Worm (Caenorhabditis elegans) whole organism, L1 larva: ENCODE data around the gene lgc-12.
A peak's percentile ranks its signal among the peaks of the same experiment; 100 is the strongest.

Source experiments
- C34B4.2 ChIP-seq: sonication (generic microtip); optimal IDR thresholded peaks from 2 replicates; lab custom pipeline; 2017; ENCODE audit warnings: mild to moderate bottlenecking, missing genetic modification characterization, missing compliant biosample characterization
- Y116A8C.19 ChIP-seq: sonication (generic microtip); optimal IDR thresholded peaks from 2 replicates; lab custom pipeline; 2016; ENCODE audit warnings: missing compliant biosample characterization, missing genetic modification characterization, borderline replicate concordance
- ama-1 ChIP-seq: fragments of 150-350 bp; optimal IDR thresholded peaks from 2 replicates; lab custom pipeline; 2014
- blmp-1 ChIP-seq: fragments of 150-350 bp; optimal IDR thresholded peaks from 2 replicates; lab custom pipeline; 2014; ENCODE audit warnings: missing biosample characterization, missing genetic modification characterization
- ceh-8 ChIP-seq: fragments of 200-800 bp; sonication (Bioruptor generic); optimal IDR thresholded peaks from 2 replicates; lab custom pipeline; 2018; ENCODE audit warnings: mild to moderate bottlenecking, missing genetic modification characterization, moderate library complexity, missing compliant biosample characterization
- ceh-88 ChIP-seq: fragments of 200-800 bp; sonication (Bioruptor generic); IDR thresholded peaks from 2 replicates; pipeline ENCODE4 v1.3.6; 2022; ENCODE audit warnings: missing genetic modification characterization, missing compliant biosample characterization
- egl-13 ChIP-seq: sonication (generic microtip); optimal IDR thresholded peaks from 2 replicates; lab custom pipeline; 2016; ENCODE audit warnings: missing genotype, missing genetic modification reagents, missing genetic modification characterization, missing compliant biosample characterization
- elt-3 ChIP-seq, 6 experiments: fragments of 150-350 bp in 1 of 6; sonication (generic microtip); optimal IDR thresholded peaks; 2 replicates each; lab custom pipeline; 2017 to 2018; ENCODE audit warnings: missing biosample characterization in 6 of 6, missing genetic modification characterization in 6 of 6, inconsistent platforms in 1 of 6
- ets-5 ChIP-seq: fragments of 200-800 bp; sonication (Bioruptor generic); IDR thresholded peaks from 2 replicates; pipeline ENCODE4 v1.3.6; 2022; ENCODE audit warnings: missing genetic modification characterization, missing compliant biosample characterization
- fkh-10 ChIP-seq: sonication (generic microtip); optimal IDR thresholded peaks from 2 replicates; lab custom pipeline; 2017; ENCODE audit warnings: missing biosample characterization, missing genetic modification reagents, missing genetic modification characterization
- grh-1 ChIP-seq: fragments of 200-800 bp; sonication (Bioruptor generic); IDR thresholded peaks from 2 replicates; pipeline ENCODE4 v1.3.6; 2022; ENCODE audit warnings: missing genetic modification reagents, missing genetic modification characterization, missing compliant biosample characterization
- hlh-17 ChIP-seq: fragments of 200-800 bp; sonication (Bioruptor generic); optimal IDR thresholded peaks from 2 replicates; lab custom pipeline; 2018; ENCODE audit warnings: missing genetic modification characterization, mild to moderate bottlenecking, missing compliant biosample characterization, moderate library complexity, borderline replicate concordance
- irx-1 ChIP-seq: sonication (generic microtip); optimal IDR thresholded peaks from 2 replicates; lab custom pipeline; 2016; ENCODE audit warnings: missing genetic modification characterization, missing compliant biosample characterization
- lin-13 ChIP-seq: fragments of 150-350 bp; optimal IDR thresholded peaks from 2 replicates; lab custom pipeline; 2014; ENCODE audit warnings: missing biosample characterization, missing genetic modification reagents, missing genetic modification characterization
- lin-14 ChIP-seq: fragments of 200-800 bp; sonication (Bioruptor generic); optimal IDR thresholded peaks from 2 replicates; lab custom pipeline; 2018; ENCODE audit warnings: mild to moderate bottlenecking, missing genetic modification characterization, moderate library complexity, missing compliant biosample characterization
- lin-15B ChIP-seq: fragments of 150-350 bp; sonication (generic microtip); optimal IDR thresholded peaks from 3 replicates; lab custom pipeline; 2014; ENCODE audit warnings: missing biosample characterization, missing genetic modification characterization
- lin-35 ChIP-seq, 2 experiments: fragments of 150-350 bp; optimal IDR thresholded peaks; 2 replicates each; lab custom pipeline; 2014; ENCODE audit warnings: missing biosample characterization in 2 of 2, missing genetic modification characterization in 2 of 2, missing genetic modification reagents in 2 of 2
- lsy-2 ChIP-seq, 2 experiments: fragments of 150-350 bp; optimal IDR thresholded peaks; 2 replicates each; lab custom pipeline; 2014; ENCODE audit warnings: missing biosample characterization in 2 of 2, missing genetic modification characterization in 2 of 2
- mab-9 ChIP-seq: fragments of 200-800 bp; sonication (Bioruptor generic); IDR thresholded peaks from 2 replicates; pipeline ENCODE4 v1.3.6; 2022; ENCODE audit warnings: missing genetic modification reagents, missing genetic modification characterization, missing compliant biosample characterization
- mdl-1 ChIP-seq, 2 experiments: fragments of 150-350 bp; optimal IDR thresholded peaks; 2 replicates each; lab custom pipeline; 2014 to 2017; ENCODE audit warnings: missing biosample characterization in 2 of 2, missing genetic modification characterization in 2 of 2, inconsistent platforms in 1 of 2
- mef-2 ChIP-seq: fragments of 150-350 bp; optimal IDR thresholded peaks from 2 replicates; lab custom pipeline; 2014; ENCODE audit warnings: missing biosample characterization, missing genetic modification characterization
- nhr-12 ChIP-seq: sonication (generic microtip); optimal IDR thresholded peaks from 2 replicates; lab custom pipeline; 2017; ENCODE audit warnings: missing biosample characterization, missing genetic modification characterization
- nhr-19 ChIP-seq: fragments of 200-800 bp; sonication (Bioruptor generic); conservative IDR thresholded peaks from 2 replicates; pipeline ENCODE4 v1.3.6; 2022; ENCODE audit warnings: missing genetic modification characterization, missing compliant biosample characterization
- nhr-20 ChIP-seq: sonication (generic microtip); optimal IDR thresholded peaks from 2 replicates; lab custom pipeline; 2016; ENCODE audit warnings: mild to moderate bottlenecking, missing genetic modification characterization, missing compliant biosample characterization
- nhr-71 ChIP-seq: sonication (generic microtip); optimal IDR thresholded peaks from 2 replicates; lab custom pipeline; 2016; ENCODE audit warnings: mild to moderate bottlenecking, missing genetic modification characterization, moderate library complexity, missing compliant biosample characterization
- nhr-76 ChIP-seq: sonication (generic microtip); optimal IDR thresholded peaks from 2 replicates; lab custom pipeline; 2017; ENCODE audit warnings: missing biosample characterization, missing genetic modification characterization
- nhr-77 ChIP-seq: fragments of 150-350 bp; optimal IDR thresholded peaks from 2 replicates; lab custom pipeline; 2014; ENCODE audit warnings: missing biosample characterization, missing genetic modification characterization
- nhr-85 ChIP-seq: sonication (generic microtip); peaks from one replicate; lab custom pipeline; 2016; ENCODE audit warnings: missing genetic modification characterization, inconsistent platforms, missing compliant biosample characterization
- nhr-90 ChIP-seq: sonication (generic microtip); optimal IDR thresholded peaks from 2 replicates; lab custom pipeline; 2016; ENCODE audit warnings: mild to moderate bottlenecking, missing genetic modification characterization, missing compliant biosample characterization; ENCODE audit not compliant: poor library complexity
- rnt-1 ChIP-seq: sonication (generic microtip); optimal IDR thresholded peaks from 2 replicates; lab custom pipeline; 2016; ENCODE audit warnings: mild to moderate bottlenecking, missing genetic modification characterization, moderate library complexity, missing compliant biosample characterization
- snpc-4 ChIP-seq: fragments of 150-350 bp; optimal IDR thresholded peaks from 2 replicates; lab custom pipeline; 2014; ENCODE audit warnings: missing biosample characterization, missing genetic modification characterization
- snu-23 ChIP-seq: sonication (generic microtip); optimal IDR thresholded peaks from 2 replicates; lab custom pipeline; 2016; ENCODE audit warnings: missing genetic modification characterization, missing compliant biosample characterization
- sup-37 ChIP-seq: fragments of 200-800 bp; sonication (Bioruptor generic); optimal IDR thresholded peaks from 2 replicates; lab custom pipeline; 2018; ENCODE audit warnings: mild to moderate bottlenecking, missing genetic modification characterization, missing compliant biosample characterization
- swsn-7 ChIP-seq: sonication (generic microtip); optimal IDR thresholded peaks from 2 replicates; lab custom pipeline; 2016; ENCODE audit warnings: missing genetic modification characterization, missing compliant biosample characterization
- tbx-2 ChIP-seq: sonication (generic microtip); optimal IDR thresholded peaks from 2 replicates; lab custom pipeline; 2016; ENCODE audit warnings: missing genetic modification characterization, missing compliant biosample characterization
- unc-30 ChIP-seq: sonication (generic microtip); optimal IDR thresholded peaks from 2 replicates; lab custom pipeline; 2017; ENCODE audit warnings: missing biosample characterization, missing genetic modification characterization
- unc-98 ChIP-seq: fragments of 200-800 bp; sonication (Bioruptor generic); IDR thresholded peaks from 2 replicates; pipeline ENCODE4 v1.3.6; 2022; ENCODE audit warnings: missing genetic modification characterization, missing compliant biosample characterization
- ztf-11 ChIP-seq, 2 experiments: sonication (generic microtip); optimal IDR thresholded peaks; 2 replicates each; lab custom pipeline; 2016 to 2017; ENCODE audit warnings: missing genetic modification characterization in 2 of 2, missing biosample characterization in 1 of 2, missing compliant biosample characterization in 1 of 2

Gene lgc-12

ce11 chrIII:7554697-7555145, 7.3 kb upstream of the lgc-12 start:
- TF ChIP-seq tbx-2 (tag; lab: Kevin White, UChicago) (peak; percentile 22), lsy-2 (tag; optimal IDR thresholded peaks at IDR 0.05; lab: Kevin White, UChicago) (peak; percentile 63 to 69), nhr-71 (tag; lab: Kevin White, UChicago) (peak; percentile 56), irx-1 (tag; lab: Kevin White, UChicago) (peak; percentile 53), nhr-19 (GFP tag; lab: Robert Waterston, UW) (peak; percentile 32), ceh-8 (GFP tag; lab: Kevin White, UChicago) (no peak), C34B4.2 (tag; lab: Kevin White, UChicago) (no peak), swsn-7 (peak; percentile 16), lin-14 (GFP tag; lab: Kevin White, UChicago) (peak; percentile 60), sup-37 (GFP tag; lab: Kevin White, UChicago) (no peak), nhr-20 (tag; lab: Kevin White, UChicago) (peak; percentile 33), lin-15B (tag; lab: Kevin White, UChicago) (no peak), lin-13 (GFP tag; lab: Kevin White, UChicago) (no peak), nhr-90 (peak; percentile 19), rnt-1 (tag; lab: Kevin White, UChicago) (peak; percentile 53), nhr-76 (tag; lab: Kevin White, UChicago) (no peak), snu-23 (GFP tag; lab: Kevin White, UChicago) (peak; percentile 34), blmp-1 (tag; lab: Kevin White, UChicago) (peak; percentile 28), nhr-85 (tag; lab: Kevin White, UChicago) (peak; percentile 92)

- TF ChIP-seq snpc-4: no peak
- no peak for TF ChIP-seq mdl-1 (tag; optimal IDR thresholded peaks at IDR 0.05; lab: Kevin White, UChicago)
- TF ChIP-seq ztf-11 (tag; optimal IDR thresholded peaks at IDR 0.05; lab: Kevin White, UChicago): no peak
- no peak for TF ChIP-seq nhr-12 (tag; lab: Kevin White, UChicago)
- no peak for TF ChIP-seq mef-2 (tag; lab: Kevin White, UChicago)
- TF ChIP-seq unc-98 (GFP tag; lab: Robert Waterston, UW): no peak
- no peak for TF ChIP-seq ama-1
- no peak for TF ChIP-seq unc-30 (tag; lab: Kevin White, UChicago)
- TF ChIP-seq lin-15B (tag; lab: Kevin White, UChicago): no peak
- TF ChIP-seq ets-5: no peak
- no peak for TF ChIP-seq fkh-10
- no peak for TF ChIP-seq egl-13 (tag; lab: Kevin White, UChicago)
- TF ChIP-seq ceh-8 (GFP tag; lab: Kevin White, UChicago): no peak
- no peak for TF ChIP-seq hlh-17
- TF ChIP-seq nhr-77: no peak
- TF ChIP-seq Y116A8C.19 (tag; lab: Kevin White, UChicago): no peak
Observed at ce11 chrIII:7555360-7555759, 6.6 kb upstream of the lgc-12 start, which contains the start of gene ceh-13. Gene ceh-13 (plus strand): TSS chrIII:7555660.

ce11 chrIII:7557930-7558470, 4.0 kb upstream of the lgc-12 start:
- peak; percentile 17 for TF ChIP-seq nhr-20 (tag; lab: Kevin White, UChicago)
- TF ChIP-seq nhr-85 (tag; lab: Kevin White, UChicago): peak; percentile 65
- peak; percentile 25 for TF ChIP-seq snu-23 (GFP tag; lab: Kevin White, UChicago)
- peak; percentile 49 for TF ChIP-seq grh-1 (GFP tag; lab: Robert Waterston, UW)
- peak; percentile 22 to 67 for TF ChIP-seq lsy-2 (tag; optimal IDR thresholded peaks at IDR 0.05; lab: Kevin White, UChicago)
- no peak for TF ChIP-seq ceh-88 (GFP tag; lab: Robert Waterston, UW)
- TF ChIP-seq nhr-71 (tag; lab: Kevin White, UChicago): peak; percentile 16
- TF ChIP-seq fkh-10: no peak
- no peak for TF ChIP-seq hlh-17
- peak in 1 of 2 experiments; percentile 17 for TF ChIP-seq lin-35 (GFP tag; optimal IDR thresholded peaks at IDR 0.05; lab: Kevin White, UChicago)
- peak; percentile 5 for TF ChIP-seq lin-14 (GFP tag; lab: Kevin White, UChicago)
- no peak for TF ChIP-seq mab-9 (GFP tag; lab: Robert Waterston, UW)
- peak; percentile 70 for TF ChIP-seq blmp-1 (tag; lab: Kevin White, UChicago)
- peak in 2 of 6 experiments; percentile 25 to 36 for TF ChIP-seq elt-3 (tag; optimal IDR thresholded peaks at IDR 0.05; lab: Kevin White, UChicago)
